Worm (Caenorhabditis elegans) whole organism, L3 larva: Measurements from ENCODE around the gene F42G2.7.

Experiments used
- R02D3.7 ChIP-seq: fragments of 150-350 bp; optimal IDR thresholded peaks from 2 replicates; lab custom pipeline; 2014; ENCODE audit warnings: missing biosample characterization, missing genetic modification characterization
- ceh-16 ChIP-seq: sonication (generic microtip); optimal IDR thresholded peaks from 2 replicates; lab custom pipeline; 2017; ENCODE audit warnings: missing biosample characterization, missing genetic modification characterization
- ceh-28 ChIP-seq: fragments of 150-350 bp; optimal IDR thresholded peaks from 2 replicates; lab custom pipeline; 2014; ENCODE audit warnings: missing biosample characterization, missing genetic modification reagents, missing genetic modification characterization
- ceh-9 ChIP-seq: sonication (generic microtip); optimal IDR thresholded peaks from 2 replicates; lab custom pipeline; 2018; ENCODE audit warnings: missing biosample characterization, missing genetic modification characterization
- daf-12 ChIP-seq: fragments of 150-350 bp; optimal IDR thresholded peaks from 2 replicates; lab custom pipeline; 2014; ENCODE audit warnings: missing biosample characterization, missing genetic modification reagents, missing genetic modification characterization
- egl-27 ChIP-seq: sonication (generic microtip); optimal IDR thresholded peaks from 4 replicates; lab custom pipeline; 2017; ENCODE audit warnings: missing biosample characterization, missing genetic modification reagents, missing genetic modification characterization
- egl-5 ChIP-seq: fragments of 150-350 bp; optimal IDR thresholded peaks from 2 replicates; lab custom pipeline; 2017; ENCODE audit warnings: missing biosample characterization, missing genetic modification reagents, missing genetic modification characterization, inconsistent platforms
- elt-2 ChIP-seq: sonication (generic microtip); optimal IDR thresholded peaks from 2 replicates; lab custom pipeline; 2016; ENCODE audit warnings: missing genetic modification reagents, mild to moderate bottlenecking, missing genetic modification characterization, missing compliant biosample characterization
- elt-3 ChIP-seq, 3 experiments: fragments of 150-350 bp in 1 of 3; sonication (generic microtip) in 2 of 3; optimal IDR thresholded peaks; 2 replicates in 2 of 3; 4 replicates in 1 of 3; lab custom pipeline; 2014 to 2017; ENCODE audit warnings: missing biosample characterization in 3 of 3, missing genetic modification characterization in 3 of 3
- eor-1 ChIP-seq, 2 experiments: fragments of 150-350 bp; optimal IDR thresholded peaks; 2 replicates each; lab custom pipeline; 2014 to 2018; ENCODE audit warnings: missing biosample characterization in 2 of 2, missing genetic modification characterization in 2 of 2
- fkh-10 ChIP-seq: sonication (generic microtip); optimal IDR thresholded peaks from 2 replicates; lab custom pipeline; 2017; ENCODE audit warnings: missing biosample characterization, missing genetic modification reagents, missing genetic modification characterization
- fkh-2 ChIP-seq: fragments of 150-350 bp; optimal IDR thresholded peaks from 2 replicates; lab custom pipeline; 2014; ENCODE audit warnings: missing biosample characterization, missing genetic modification reagents, missing genetic modification characterization
- hmg-11 ChIP-seq: sonication (generic microtip); optimal IDR thresholded peaks from 2 replicates; lab custom pipeline; 2016; ENCODE audit warnings: missing genetic modification characterization, missing compliant biosample characterization
- jun-1 ChIP-seq: fragments of 150-350 bp; optimal IDR thresholded peaks from 2 replicates; lab custom pipeline; 2014; ENCODE audit warnings: missing biosample characterization, missing genetic modification reagents, missing genetic modification characterization
- lin-39 ChIP-seq: fragments of 150-350 bp; optimal IDR thresholded peaks from 2 replicates; lab custom pipeline; 2018; ENCODE audit warnings: missing biosample characterization, missing genetic modification reagents, missing genetic modification characterization
- lsy-12 ChIP-seq: sonication (generic microtip); optimal IDR thresholded peaks from 2 replicates; lab custom pipeline; 2016; ENCODE audit warnings: mild to moderate bottlenecking, missing genetic modification characterization, missing compliant biosample characterization
- mdl-1 ChIP-seq: fragments of 150-350 bp; optimal IDR thresholded peaks from 2 replicates; lab custom pipeline; 2014; ENCODE audit warnings: missing biosample characterization, missing genetic modification characterization
- mml-1 ChIP-seq: fragments of 150-350 bp; sonication (generic microtip); optimal IDR thresholded peaks from 3 replicates; lab custom pipeline; 2014; ENCODE audit warnings: missing biosample characterization, missing genetic modification characterization
- nfya-1 ChIP-seq: sonication (generic microtip); optimal IDR thresholded peaks from 2 replicates; lab custom pipeline; 2017; ENCODE audit warnings: missing genetic modification characterization, mild to moderate bottlenecking, missing compliant biosample characterization, antibody characterized with exemption, moderate library complexity; ENCODE audit not compliant: insufficient read depth
- nhr-11 ChIP-seq: fragments of 150-350 bp; optimal IDR thresholded peaks from 2 replicates; lab custom pipeline; 2014; ENCODE audit warnings: missing biosample characterization, missing genetic modification characterization
- nhr-12 ChIP-seq: fragments of 150-350 bp; optimal IDR thresholded peaks from 2 replicates; lab custom pipeline; 2014; ENCODE audit warnings: missing biosample characterization, missing genetic modification characterization
- nhr-237 ChIP-seq: fragments of 150-350 bp; optimal IDR thresholded peaks from 2 replicates; lab custom pipeline; 2014; ENCODE audit warnings: missing biosample characterization, missing genetic modification characterization
- nhr-67 ChIP-seq: fragments of 150-350 bp; optimal IDR thresholded peaks from 2 replicates; lab custom pipeline; 2014; ENCODE audit warnings: missing biosample characterization, missing genetic modification characterization
- nhr-76 ChIP-seq: fragments of 150-350 bp; sonication (generic microtip); optimal IDR thresholded peaks from 5 replicates; lab custom pipeline; 2014; ENCODE audit warnings: missing biosample characterization, missing genetic modification characterization
- nhr-77 ChIP-seq: fragments of 150-350 bp; optimal IDR thresholded peaks from 2 replicates; lab custom pipeline; 2014; ENCODE audit warnings: missing biosample characterization, missing genetic modification characterization
- pha-4 ChIP-seq: fragments of 150-350 bp; optimal IDR thresholded peaks from 2 replicates; lab custom pipeline; 2014; ENCODE audit warnings: missing biosample characterization, missing genetic modification reagents, missing genetic modification characterization
- pqm-1 ChIP-seq: fragments of 150-350 bp; optimal IDR thresholded peaks from 2 replicates; lab custom pipeline; 2017; ENCODE audit warnings: missing biosample characterization, missing genetic modification characterization, inconsistent platforms
- skn-1 ChIP-seq: fragments of 150-350 bp; optimal IDR thresholded peaks from 2 replicates; lab custom pipeline; 2014; ENCODE audit warnings: missing biosample characterization, missing genetic modification characterization
- tbx-2 ChIP-seq: sonication (generic microtip); optimal IDR thresholded peaks from 2 replicates; lab custom pipeline; 2016; ENCODE audit warnings: mild to moderate bottlenecking, missing genetic modification characterization, missing compliant biosample characterization
- unc-39 ChIP-seq: sonication (generic microtip); optimal IDR thresholded peaks from 4 replicates; lab custom pipeline; 2017; ENCODE audit warnings: missing biosample characterization, missing genetic modification characterization
- unc-62 ChIP-seq: fragments of 150-350 bp; sonication (generic microtip); optimal IDR thresholded peaks from 4 replicates; lab custom pipeline; 2014; ENCODE audit warnings: missing biosample characterization, missing genetic modification reagents, missing genetic modification characterization
- zag-1 ChIP-seq: fragments of 150-350 bp; optimal IDR thresholded peaks from 2 replicates; lab custom pipeline; 2014; ENCODE audit warnings: missing biosample characterization, missing genetic modification characterization

Gene F42G2.7

ce11 chrII:2420685-2421084 is 2.7 kb downstream of the F42G2.7 start:
- TF ChIP-seq egl-5 (tag; lab: Kevin White, UChicago) = no peak
- no peak for TF ChIP-seq lsy-12 (tag; lab: Kevin White, UChicago)
- no peak for TF ChIP-seq lin-39 (tag; lab: Kevin White, UChicago)
- no peak for TF ChIP-seq hmg-11 (tag; lab: Kevin White, UChicago)
- TF ChIP-seq jun-1 (tag; lab: Kevin White, UChicago) = no peak
- TF ChIP-seq nhr-11 (tag; lab: Kevin White, UChicago) = no peak
- TF ChIP-seq pha-4 (tag; lab: Kevin White, UChicago) = peak; percentile 62
- TF ChIP-seq tbx-2 (tag; lab: Kevin White, UChicago) = no peak
- peak; percentile 62 for TF ChIP-seq elt-2 (tag; lab: Kevin White, UChicago)
- no peak for TF ChIP-seq unc-39 (tag; lab: Kevin White, UChicago)
- TF ChIP-seq pqm-1 (tag; lab: Kevin White, UChicago) = peak; percentile 24
- TF ChIP-seq nfya-1 (tag; lab: Kevin White, UChicago) = no peak

- TF ChIP-seq zag-1 (tag; lab: Kevin White, UChicago) (no peak), pqm-1 (tag; lab: Kevin White, UChicago) (peak; percentile 57), nhr-12 (tag; lab: Kevin White, UChicago) (no peak), elt-2 (tag; lab: Kevin White, UChicago) (peak; percentile 52), unc-62 (no peak), mml-1 (no peak), daf-12 (tag; lab: Kevin White, UChicago) (no peak), pha-4 (tag; lab: Kevin White, UChicago) (peak; percentile 36), skn-1 (no peak)
Observed at ce11 chrII:2421185-2421584, 3.2 kb downstream of the F42G2.7 start.

ce11 chrII:2421905-2422304 is 3.9 kb downstream of the F42G2.7 start, which contains the start of gene F42G2.2:
Gene F42G2.2 (plus strand): TSS chrII:2422205.
- TF ChIP-seq R02D3.7 (tag; lab: Kevin White, UChicago) (no peak), nhr-237 (tag; lab: Kevin White, UChicago) (no peak), nhr-67 (tag; lab: Kevin White, UChicago) (no peak), ceh-16 (no peak), fkh-2 (tag; lab: Kevin White, UChicago) (no peak)

ce11 chrII:2422427-2422826 is 4.5 kb downstream of the F42G2.7 start:
- peak; percentile 6 for TF ChIP-seq elt-2 (tag; lab: Kevin White, UChicago)
- TF ChIP-seq lsy-12 (tag; lab: Kevin White, UChicago) = no peak
- no peak for TF ChIP-seq ceh-28 (tag; lab: Kevin White, UChicago)

ce11 chrII:2431972-2432371 is 14.0 kb downstream of the F42G2.7 start, which contains the start of gene ceh-86:
Gene ceh-86 (minus strand): TSS chrII:2432072.
- TF ChIP-seq mdl-1 (tag; lab: Kevin White, UChicago) (no peak), elt-3 (tag; optimal IDR thresholded peaks at IDR 0.05; lab: Kevin White, UChicago) (no peak), egl-27 (tag; lab: Kevin White, UChicago) (no peak), eor-1 (tag; optimal IDR thresholded peaks at IDR 0.05; lab: Kevin White, UChicago) (no peak), nhr-237 (tag; lab: Kevin White, UChicago) (no peak), nhr-76 (tag; lab: Kevin White, UChicago) (no peak), elt-2 (tag; lab: Kevin White, UChicago) (no peak), ceh-9 (tag; lab: Kevin White, UChicago) (no peak), fkh-10 (GFP tag; lab: Kevin White, UChicago) (no peak), pha-4 (tag; lab: Kevin White, UChicago) (no peak)

- TF ChIP-seq elt-3 (tag; optimal IDR thresholded peaks at IDR 0.05; lab: Kevin White, UChicago) (peak in 1 of 3 experiments; percentile 34), hmg-11 (tag; lab: Kevin White, UChicago) (no peak), nhr-77 (tag; lab: Kevin White, UChicago) (no peak)
Observed at ce11 chrII:2435566-2435965, 17.6 kb downstream of the F42G2.7 start.
